Fruit fly (Drosophila melanogaster) whole organism, pupa: ENCODE measurements around the gene CG5746.

Experiments used
- CG10348 ChIP-seq: fragments of 200-800 bp; sonication (Bioruptor generic); IDR thresholded peaks from 2 replicates; pipeline ENCODE4 v1.3.6; 2022; ENCODE audit warnings: missing biosample characterization, missing genetic modification characterization
- CG12605 ChIP-seq: fragments of 200-800 bp; sonication (Bioruptor generic); IDR thresholded peaks from 2 replicates; pipeline ENCODE4 v1.3.6; 2022; ENCODE audit warnings: missing biosample characterization, missing genetic modification characterization
- CG13204 ChIP-seq: fragments of 200-800 bp; sonication (Bioruptor generic); optimal IDR thresholded peaks from 2 replicates; lab custom pipeline; 2018; ENCODE audit warnings: missing biosample characterization, mild to moderate bottlenecking, missing genetic modification characterization, moderate library complexity
- CG14655 ChIP-seq: fragments of 200-800 bp; sonication (Bioruptor generic); optimal IDR thresholded peaks from 3 replicates; lab custom pipeline; 2017; ENCODE audit warnings: mild to moderate bottlenecking, missing biosample characterization, missing genetic modification reagents, missing genetic modification characterization
- CG15710 ChIP-seq: fragments of 200-800 bp; sonication (Bioruptor generic); optimal IDR thresholded peaks from 2 replicates; lab custom pipeline; 2018; ENCODE audit warnings: missing biosample characterization, mild to moderate bottlenecking, missing genetic modification characterization, moderate library complexity
- CG17806 ChIP-seq: fragments of 200-800 bp; sonication (Bioruptor generic); optimal IDR thresholded peaks from 2 replicates; lab custom pipeline; 2018; ENCODE audit warnings: missing biosample characterization, mild to moderate bottlenecking, missing genetic modification characterization, moderate library complexity
- CG32121 ChIP-seq: fragments of 200-800 bp; sonication (Bioruptor generic); IDR thresholded peaks from 2 replicates; pipeline ENCODE4 v1.3.6; 2022; ENCODE audit warnings: missing biosample characterization, missing genetic modification characterization
- CG34367 ChIP-seq: fragments of 200-800 bp; sonication (Bioruptor generic); optimal IDR thresholded peaks from 2 replicates; lab custom pipeline; 2018; ENCODE audit warnings: missing biosample characterization, mild to moderate bottlenecking, missing genetic modification characterization
- CG4496 ChIP-seq: fragments of 200-800 bp; sonication (Bioruptor generic); IDR thresholded peaks from 3 replicates; pipeline ENCODE4 v1.3.6; 2022; ENCODE audit warnings: missing biosample characterization, missing genetic modification characterization
- CG8159 ChIP-seq: fragments of 200-800 bp; sonication (Bioruptor generic); optimal IDR thresholded peaks from 3 replicates; lab custom pipeline; 2018; ENCODE audit warnings: missing biosample characterization, mild to moderate bottlenecking, missing genetic modification characterization, moderate library complexity
- CG8301 ChIP-seq: fragments of 200-800 bp; sonication (Bioruptor generic); optimal IDR thresholded peaks from 2 replicates; lab custom pipeline; 2018; ENCODE audit warnings: missing biosample characterization, mild to moderate bottlenecking, missing genetic modification characterization
- CG9948 ChIP-seq: fragments of 200-800 bp; sonication (Bioruptor generic); optimal IDR thresholded peaks from 2 replicates; lab custom pipeline; 2018; ENCODE audit warnings: missing biosample characterization, mild to moderate bottlenecking, missing genetic modification characterization, moderate library complexity
- D1 ChIP-seq: fragments of 200-800 bp; sonication (Bioruptor generic); optimal IDR thresholded peaks from 2 replicates; lab custom pipeline; 2018; ENCODE audit warnings: missing biosample characterization, mild to moderate bottlenecking, missing genetic modification characterization, moderate library complexity
- EcR ChIP-seq: fragments of 200-800 bp; sonication (Bioruptor generic); optimal IDR thresholded peaks from 3 replicates; lab custom pipeline; 2019; ENCODE audit warnings: missing biosample characterization, missing genetic modification characterization, mild to moderate bottlenecking, moderate library complexity, missing genetic modification reagents
- Ets98B ChIP-seq: fragments of 200-800 bp; sonication (Bioruptor generic); IDR thresholded peaks from 2 replicates; pipeline ENCODE4 v1.3.6; 2022; ENCODE audit warnings: missing biosample characterization, missing genetic modification characterization
- Pif1A ChIP-seq: fragments of 200-800 bp; sonication (Bioruptor generic); optimal IDR thresholded peaks from 3 replicates; lab custom pipeline; 2016; ENCODE audit warnings: missing biosample characterization, missing genetic modification characterization
- Pif1B ChIP-seq: fragments of 200-800 bp; sonication (Bioruptor generic); optimal IDR thresholded peaks from 3 replicates; lab custom pipeline; 2016; ENCODE audit warnings: missing biosample characterization, missing genetic modification characterization
- Snoo ChIP-seq: fragments of 200-800 bp; sonication (Bioruptor generic); optimal IDR thresholded peaks from 3 replicates; lab custom pipeline; 2017; ENCODE audit warnings: missing biosample characterization, mild to moderate bottlenecking, missing genetic modification characterization, inconsistent platforms
- fd96Ca ChIP-seq: fragments of 200-800 bp; sonication (Bioruptor generic); IDR thresholded peaks from 3 replicates; pipeline ENCODE4 v1.3.6; 2022; ENCODE audit warnings: missing biosample characterization, missing genetic modification characterization
- gl ChIP-seq: fragments of 200-800 bp; sonication (Bioruptor generic); optimal IDR thresholded peaks from 2 replicates; lab custom pipeline; 2018; ENCODE audit warnings: missing biosample characterization, mild to moderate bottlenecking, missing genetic modification characterization
- rn ChIP-seq: fragments of 200-800 bp; sonication (Bioruptor generic); IDR thresholded peaks from 2 replicates; pipeline ENCODE4 v1.3.6; 2022; ENCODE audit warnings: missing biosample characterization, missing genetic modification characterization

CG5746 gene

dm6 chr3R:24372662-24373061, 24.1 kb upstream of the CG5746 start, which contains the start of gene CG17782:
TSS of gene CG17782 (minus strand) at chr3R:24372762.
- TF ChIP-seq CG32121 (GFP tag; lab: Robert Waterston, UW), result no peak

dm6 chr3R:24369268-24369667, 20.7 kb upstream of the CG5746 start, which contains the start of gene CG13614:
TSS of gene CG13614 (plus strand) at chr3R:24369568.
- TF ChIP-seq CG15710 (no peak), fd96Ca (GFP tag; lab: Robert Waterston, UW) (no peak), Pif1B (GFP tag; lab: Kevin White, UChicago) (no peak), CG13204 (GFP tag; lab: Kevin White, UChicago) (no peak), rn (GFP tag; lab: Robert Waterston, UW) (no peak), CG17806 (tag; lab: Kevin White, UChicago) (no peak), CG34367 (no peak), CG8301 (tag; lab: Kevin White, UChicago) (no peak), EcR (GFP tag; lab: Kevin White, UChicago) (no peak), CG4496 (GFP tag; lab: Robert Waterston, UW) (no peak), D1 (tag; lab: Kevin White, UChicago) (no peak), Snoo (tag; lab: Kevin White, UChicago) (no peak), CG12605 (no peak)

- TF ChIP-seq CG4496 (GFP tag; lab: Robert Waterston, UW) (no peak), CG32121 (GFP tag; lab: Robert Waterston, UW) (no peak), Ets98B (GFP tag; lab: Robert Waterston, UW) (no peak), rn (GFP tag; lab: Robert Waterston, UW) (no peak), Snoo (tag; lab: Kevin White, UChicago) (no peak), CG17806 (tag; lab: Kevin White, UChicago) (no peak), CG8159 (no peak), gl (tag; lab: Kevin White, UChicago) (no peak), CG9948 (no peak)
These were observed 19.5 kb upstream of the CG5746 start, which contains the start of the genes CG42812 and CG33341 for dm6 chr3R:24368064-24368463. TSS of gene CG42812 (minus strand) at chr3R:24368164. TSS of gene CG33341 (plus strand) at chr3R:24368358.

dm6 chr3R:24367120-24367519, 18.5 kb upstream of the CG5746 start, which contains the start of gene CG42811:
TSS of gene CG42811 (minus strand) at chr3R:24367220.
- TF ChIP-seq CG14655, result no peak
- no peak for TF ChIP-seq CG13204 (GFP tag; lab: Kevin White, UChicago)
- TF ChIP-seq CG17806 (tag; lab: Kevin White, UChicago), result no peak
- TF ChIP-seq EcR (GFP tag; lab: Kevin White, UChicago), result no peak
- no peak for TF ChIP-seq fd96Ca (GFP tag; lab: Robert Waterston, UW)
- TF ChIP-seq CG15710, result no peak
- no peak for TF ChIP-seq CG9948
- no peak for TF ChIP-seq D1 (tag; lab: Kevin White, UChicago)
- no peak for TF ChIP-seq CG10348
- no peak for TF ChIP-seq CG34367
- no peak for TF ChIP-seq CG4496 (GFP tag; lab: Robert Waterston, UW)
- no peak for TF ChIP-seq Pif1A (GFP tag; lab: Kevin White, UChicago)
- no peak for TF ChIP-seq CG12605
- no peak for TF ChIP-seq CG32121 (GFP tag; lab: Robert Waterston, UW)
- TF ChIP-seq Snoo (tag; lab: Kevin White, UChicago), result no peak
- no peak for TF ChIP-seq rn (GFP tag; lab: Robert Waterston, UW)
- TF ChIP-seq Pif1B (GFP tag; lab: Kevin White, UChicago), result no peak
- no peak for TF ChIP-seq CG8301 (tag; lab: Kevin White, UChicago)
- no peak for TF ChIP-seq gl (tag; lab: Kevin White, UChicago)

- no peak for TF ChIP-seq Pif1B (GFP tag; lab: Kevin White, UChicago)
- no peak for TF ChIP-seq Snoo (tag; lab: Kevin White, UChicago)
- no peak for TF ChIP-seq EcR (GFP tag; lab: Kevin White, UChicago)
- no peak for TF ChIP-seq CG4496 (GFP tag; lab: Robert Waterston, UW)
- TF ChIP-seq CG12605, result no peak
- no peak for TF ChIP-seq CG34367
- TF ChIP-seq gl (tag; lab: Kevin White, UChicago), result no peak
- no peak for TF ChIP-seq CG8301 (tag; lab: Kevin White, UChicago)
- TF ChIP-seq rn (GFP tag; lab: Robert Waterston, UW), result no peak
- TF ChIP-seq CG13204 (GFP tag; lab: Kevin White, UChicago), result no peak
- no peak for TF ChIP-seq CG15710
- TF ChIP-seq CG8159, result no peak
- no peak for TF ChIP-seq CG10348
- TF ChIP-seq CG17806 (tag; lab: Kevin White, UChicago), result no peak
- TF ChIP-seq CG9948, result no peak
These were observed 16.5 kb upstream of the CG5746 start, which contains the start of the genes CG17784 and CG13613 for dm6 chr3R:24364880-24365604. TSS of gene CG17784 (minus strand) at chr3R:24364980. TSS of gene CG13613 (plus strand) at chr3R:24365554.

dm6 chr3R:24362838-24363237, 14.2 kb upstream of the CG5746 start, which contains the start of gene CG33340:
TSS of gene CG33340 (plus strand) at chr3R:24363138.
- no peak for TF ChIP-seq CG34367
